Fruit fly (Drosophila melanogaster): ENCODE results near the gene rn.

rn gene

dm6 chr3R:7346445-7346844 is 37.0 kb upstream of the rn start, which contains the start of gene nxf4 (continued):
- peak; percentile 32 for TF ChIP-seq dmrt99B (tag; optimal IDR thresholded peaks at IDR 0.05)
- no peak for TF ChIP-seq rib (GFP tag; IDR thresholded peaks at IDR 0.05)
- TF ChIP-seq CG7745 (tag; optimal IDR thresholded peaks at IDR 0.05) = no peak
- TF ChIP-seq CG13296 (GFP tag; optimal IDR thresholded peaks at IDR 0.05) = no peak
- TF ChIP-seq CG31388 (GFP tag; optimal IDR thresholded peaks at IDR 0.05) = peak; percentile 44
- TF ChIP-seq NC2α (GFP tag; optimal IDR thresholded peaks at IDR 0.05) = peak; percentile 63
- no peak for TF ChIP-seq nerfin-2 (GFP tag; IDR thresholded peaks at IDR 0.05; ENCODE audit: partially characterized antibody)
- peak; percentile 85 for TF ChIP-seq az2 (GFP tag; optimal IDR thresholded peaks at IDR 0.05)
- peak; percentile 26; the same call in 1 of the 2 replicates for TF ChIP-seq Awh (GFP tag; IDR thresholded peaks at IDR 0.05)
- no peak for TF ChIP-seq CG14860 (GFP tag; IDR thresholded peaks at IDR 0.05; ENCODE audit: partially characterized antibody)
- TF ChIP-seq ac (GFP tag; optimal IDR thresholded peaks at IDR 0.05) = peak; percentile 20
- TF ChIP-seq gsb-n (tag; optimal IDR thresholded peaks at IDR 0.05) = peak; percentile 1
- TF ChIP-seq Atf3 (GFP tag; optimal IDR thresholded peaks at IDR 0.05) = peak; percentile 73
- peak; percentile 64 for TF ChIP-seq slou (GFP tag; optimal IDR thresholded peaks at IDR 0.05)
- TF ChIP-seq CG6254 (GFP tag; optimal IDR thresholded peaks at IDR 0.05) = no peak
- no peak for TF ChIP-seq kah (GFP tag; optimal IDR thresholded peaks at IDR 0.05)
- peak in 1 of 2 experiments; percentile 19 for TF ChIP-seq crp (GFP tag; optimal IDR thresholded peaks at IDR 0.05)
- TF ChIP-seq CG17361 (GFP tag; IDR thresholded peaks at IDR 0.05) = peak; percentile 79
- no peak for TF ChIP-seq pfk (GFP tag; optimal IDR thresholded peaks at IDR 0.05)
- TF ChIP-seq MBD-R2 (GFP tag; IDR thresholded peaks at IDR 0.05) = no peak
- no peak for TF ChIP-seq ato (GFP tag; IDR thresholded peaks at IDR 0.05; ENCODE audit: partially characterized antibody)
- peak; percentile 28 for TF ChIP-seq CG12659 (GFP tag; optimal IDR thresholded peaks at IDR 0.05)
- TF ChIP-seq CG15269 (tag; optimal IDR thresholded peaks at IDR 0.05) = peak; percentile 43
- no peak for TF ChIP-seq CG10274 (GFP tag; optimal IDR thresholded peaks at IDR 0.05)
- TF ChIP-seq Dad (GFP tag; optimal IDR thresholded peaks at IDR 0.05) = peak; percentile 74
- TF ChIP-seq CG10959 (GFP tag; IDR thresholded peaks at IDR 0.05) = peak; percentile 76
- no peak for TF ChIP-seq Spps (tag; optimal IDR thresholded peaks at IDR 0.05)
- peak; percentile 76 for TF ChIP-seq gem (tag; optimal IDR thresholded peaks at IDR 0.05)
- TF ChIP-seq CG2129 (GFP tag; IDR thresholded peaks at IDR 0.05; ENCODE audit: partially characterized antibody) = no peak
- TF ChIP-seq CG11723 (GFP tag; optimal IDR thresholded peaks at IDR 0.05) = peak; percentile 7
- peak; percentile 59 for TF ChIP-seq ewg (GFP tag; optimal IDR thresholded peaks at IDR 0.05)
- TF ChIP-seq CG13424 (tag; optimal IDR thresholded peaks at IDR 0.05) = peak; percentile 79
- peak; percentile 70 for TF ChIP-seq Mad (GFP tag; optimal IDR thresholded peaks at IDR 0.05)
- TF ChIP-seq D19B (GFP tag; optimal IDR thresholded peaks at IDR 0.05) = peak; percentile 39
- peak; percentile 53 for TF ChIP-seq klu (GFP tag; IDR thresholded peaks at IDR 0.05)
- TF ChIP-seq CG9437 (GFP tag; optimal IDR thresholded peaks at IDR 0.05) = peak; percentile 12
- peak; percentile 72 for TF ChIP-seq ind (GFP tag; optimal IDR thresholded peaks at IDR 0.05)
- peak; percentile 56 for TF ChIP-seq CG18619 (GFP tag; optimal IDR thresholded peaks at IDR 0.05)
- TF ChIP-seq CG6791 (GFP tag; IDR thresholded peaks at IDR 0.05; ENCODE audit: partially characterized antibody) = peak; percentile 48; the same call in 2 of the 3 replicates
- peak; percentile 73 for TF ChIP-seq stwl (tag; optimal IDR thresholded peaks at IDR 0.05)
- no peak for TF ChIP-seq Sox100B (GFP tag; optimal IDR thresholded peaks at IDR 0.05)
- peak; percentile 34 for TF ChIP-seq org-1 (GFP tag; optimal IDR thresholded peaks at IDR 0.05)
- TF ChIP-seq H2.0 (GFP tag; IDR thresholded peaks at IDR 0.05) = peak; percentile 66
- TF ChIP-seq toy (GFP tag; IDR thresholded peaks at IDR 0.05) = no peak
- TF ChIP-seq NK7.1 (GFP tag; optimal IDR thresholded peaks at IDR 0.05) = no peak
- peak; percentile 85 for TF ChIP-seq CG8089 (GFP tag; optimal IDR thresholded peaks at IDR 0.05)
- TF ChIP-seq tna (GFP tag; IDR thresholded peaks at IDR 0.05; ENCODE audit: partially characterized antibody) = no peak
- peak; percentile 69 for TF ChIP-seq CG30431 (GFP tag; optimal IDR thresholded peaks at IDR 0.05)
- TF ChIP-seq wor (GFP tag; IDR thresholded peaks at IDR 0.05) = no peak; the same call in 1 of the 2 replicates
- TF ChIP-seq Fer2 (tag; optimal IDR thresholded peaks at IDR 0.05) = no peak
